Worm (Caenorhabditis elegans): ENCODE data around the gene C18G1.8.

C18G1.8 gene

ce11 chrV:4766501-4766900 is at the start of gene C18G1.8:
TSS of gene C18G1.8 (minus strand) at chrV:4766601.
- no peak for TF ChIP-seq unc-62 (GFP tag; optimal IDR thresholded peaks at IDR 0.05)

DNA sequence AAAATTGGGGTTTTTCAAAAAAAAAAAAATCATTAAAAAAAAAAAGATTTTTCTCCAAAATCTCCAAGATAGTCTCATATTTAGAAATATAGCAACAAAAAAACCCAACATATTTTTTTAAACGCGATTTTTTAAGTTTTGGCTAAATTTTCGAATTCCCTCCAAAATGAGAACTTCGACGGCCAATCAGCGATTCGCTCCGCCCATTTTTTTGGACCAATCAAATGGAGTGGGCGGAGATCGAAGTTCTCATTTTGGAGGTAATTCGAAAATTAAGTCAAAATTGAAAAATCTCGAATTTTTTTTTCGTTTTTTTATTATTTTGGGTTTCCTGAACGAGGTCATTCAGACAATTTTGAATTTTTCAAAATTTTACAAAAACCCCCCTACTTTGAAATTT is 47.4 kb upstream of the C18G1.8 start:
- no peak for TF ChIP-seq unc-62 (GFP tag; optimal IDR thresholded peaks at IDR 0.05)

DNA sequence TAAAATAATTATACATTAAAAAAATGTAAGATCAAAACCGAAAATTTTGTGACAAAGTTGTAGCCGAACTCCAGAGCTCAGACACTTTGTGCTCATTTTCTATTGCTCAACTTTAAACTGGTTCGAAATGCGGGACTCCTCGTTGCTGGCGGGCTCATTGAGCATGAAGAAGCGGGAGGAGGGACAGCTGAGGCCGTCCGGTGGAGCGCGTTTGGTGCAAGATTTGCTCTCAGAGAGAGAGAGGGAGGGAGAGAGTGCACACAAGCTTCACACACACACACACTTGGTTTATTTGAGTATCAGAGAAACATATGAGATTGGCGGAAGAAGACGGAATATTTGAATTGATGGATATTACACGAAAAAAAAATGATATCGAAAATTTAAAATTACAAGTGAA is 44.3 kb upstream of the C18G1.8 start:
- no peak for TF ChIP-seq unc-62 (GFP tag; optimal IDR thresholded peaks at IDR 0.05)

DNA sequence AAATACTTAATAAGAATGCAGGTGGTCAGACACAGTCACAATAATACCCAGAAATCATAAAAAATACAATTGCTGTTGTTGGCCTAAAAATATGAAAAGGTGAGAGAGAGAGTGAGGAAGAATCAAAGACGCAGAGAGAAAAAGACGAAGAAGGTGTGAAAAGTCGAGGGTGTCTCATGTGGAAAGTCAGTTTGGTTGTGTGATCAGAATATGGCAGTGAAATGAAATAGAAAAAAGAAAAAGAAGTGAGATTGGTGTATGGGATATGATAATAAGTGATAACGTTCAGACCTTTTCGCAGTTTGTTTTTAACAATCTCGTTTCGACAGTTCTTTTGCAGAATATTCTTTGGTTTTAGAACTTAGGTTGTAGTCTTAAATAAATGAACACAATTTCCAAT is 40.5 kb upstream of the C18G1.8 start:
- no peak for TF ChIP-seq unc-62 (GFP tag; optimal IDR thresholded peaks at IDR 0.05)

DNA sequence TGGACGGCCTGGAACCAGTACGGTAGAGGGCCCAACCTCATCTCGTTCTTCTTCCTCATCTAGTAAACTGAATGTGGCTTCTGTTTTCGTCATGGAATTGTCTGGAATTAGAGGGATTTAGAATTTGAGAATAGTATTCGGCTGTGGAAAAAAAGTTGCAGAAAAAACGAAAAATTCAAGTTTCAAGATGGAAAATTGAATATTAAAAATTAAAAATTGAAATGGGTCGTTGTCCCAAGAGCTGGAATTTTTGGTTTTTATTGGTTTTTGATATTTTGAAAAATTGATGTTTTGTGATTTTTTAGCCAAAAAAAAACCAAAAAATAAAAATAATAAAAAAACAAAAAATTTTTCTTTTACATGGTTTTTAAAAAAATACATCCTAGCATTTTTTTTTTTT is 39.4 kb upstream of the C18G1.8 start, which contains the start of gene R02F11.3:
R02F11.3 (minus strand) TSS at position 101 of the 400 bp plus-strand sequence.
- no peak for TF ChIP-seq unc-62 (GFP tag; optimal IDR thresholded peaks at IDR 0.05)

DNA sequence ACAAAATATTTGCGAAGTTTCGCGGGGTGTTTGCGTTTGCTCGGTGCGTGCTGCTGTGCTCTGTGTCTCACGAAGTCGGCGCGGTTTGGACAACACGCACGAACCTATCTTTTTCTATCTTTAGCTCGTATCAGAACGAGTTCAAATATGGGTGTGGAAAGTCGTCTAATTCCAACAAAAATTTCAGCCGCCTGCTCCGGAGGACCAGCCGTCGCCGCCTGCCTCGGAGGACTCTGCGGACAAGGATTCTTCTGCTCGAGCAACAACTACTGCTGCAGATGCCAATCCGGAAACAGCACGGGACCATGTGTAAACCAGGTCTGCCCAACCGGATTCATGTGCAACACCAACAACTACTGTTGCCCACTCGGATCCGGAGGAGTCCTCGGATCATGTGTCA is 35.5 kb upstream of the C18G1.8 start:
- no peak for TF ChIP-seq unc-62 (GFP tag; optimal IDR thresholded peaks at IDR 0.05)

DNA sequence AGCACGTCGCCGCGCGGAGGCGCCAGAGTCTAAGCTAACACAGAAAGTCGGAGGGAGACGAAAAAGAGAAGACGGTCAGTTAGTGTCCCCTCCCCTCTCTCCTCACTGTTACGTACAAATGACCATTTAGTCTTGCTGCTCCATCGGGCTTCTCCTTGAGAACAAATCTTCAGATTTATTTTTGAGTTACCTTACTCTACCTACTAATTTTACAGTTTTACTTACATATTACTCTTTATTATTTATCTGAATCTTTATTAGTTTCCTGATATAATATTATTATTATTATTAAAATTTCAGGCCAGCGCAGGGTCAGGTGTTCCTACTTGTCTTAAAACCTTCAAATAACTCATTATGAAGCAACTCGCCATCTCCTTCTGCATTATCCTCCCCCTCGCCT is 34.4 kb upstream of the C18G1.8 start, which contains the start of gene R02F11.1:
R02F11.1 (plus strand) TSS at position 301 of the 400 bp plus-strand sequence.
- TF ChIP-seq unc-62 (GFP tag; optimal IDR thresholded peaks at IDR 0.05) = no peak

DNA sequence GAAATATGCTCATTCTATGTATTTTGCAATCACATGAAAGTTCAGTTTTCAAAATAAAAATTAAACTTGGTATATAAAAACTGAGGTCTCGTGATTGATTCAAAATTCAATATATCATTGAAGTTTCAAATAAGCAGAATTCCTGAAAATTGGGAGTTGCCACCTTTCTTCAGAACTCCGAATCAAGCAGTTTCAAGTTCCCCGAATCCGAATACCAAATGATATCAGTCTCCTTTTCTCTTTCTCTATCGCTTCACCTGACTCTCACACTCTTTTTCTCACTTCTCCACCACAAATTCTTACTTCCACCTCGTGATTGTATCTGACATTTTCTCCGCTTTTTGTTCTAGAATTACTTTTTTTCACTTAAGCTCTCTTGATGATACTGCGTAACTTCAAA is 27.9 kb upstream of the C18G1.8 start, which contains the start of gene R02F11.2:
R02F11.2 (plus strand) TSS at position 292 of the 400 bp plus-strand sequence.
- TF ChIP-seq unc-62 (GFP tag; optimal IDR thresholded peaks at IDR 0.05) = no peak

DNA sequence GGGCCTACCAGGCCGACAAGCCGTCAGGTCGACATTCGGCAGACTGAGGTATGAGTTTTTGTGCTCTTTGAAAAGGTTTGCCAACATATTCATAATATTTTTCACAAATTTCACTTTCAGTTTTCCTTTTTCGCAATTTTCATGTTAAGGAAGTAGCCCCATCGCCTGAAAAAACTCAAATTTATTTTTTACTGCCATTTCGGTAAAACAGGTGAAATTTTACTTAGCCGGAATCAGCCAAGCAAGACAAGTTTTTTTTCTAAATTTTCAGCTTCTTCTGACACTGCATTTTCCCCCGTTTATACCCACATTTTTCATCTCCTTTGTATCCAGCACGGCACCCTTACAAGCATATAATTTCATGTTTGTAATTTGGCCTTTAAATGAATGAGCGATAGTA is 25.2 kb upstream of the C18G1.8 start, which contains the start of gene R02F11.11:
R02F11.11 (plus strand) TSS at position 301 of the 400 bp plus-strand sequence.
- TF ChIP-seq unc-62 (GFP tag; optimal IDR thresholded peaks at IDR 0.05) = no peak

DNA sequence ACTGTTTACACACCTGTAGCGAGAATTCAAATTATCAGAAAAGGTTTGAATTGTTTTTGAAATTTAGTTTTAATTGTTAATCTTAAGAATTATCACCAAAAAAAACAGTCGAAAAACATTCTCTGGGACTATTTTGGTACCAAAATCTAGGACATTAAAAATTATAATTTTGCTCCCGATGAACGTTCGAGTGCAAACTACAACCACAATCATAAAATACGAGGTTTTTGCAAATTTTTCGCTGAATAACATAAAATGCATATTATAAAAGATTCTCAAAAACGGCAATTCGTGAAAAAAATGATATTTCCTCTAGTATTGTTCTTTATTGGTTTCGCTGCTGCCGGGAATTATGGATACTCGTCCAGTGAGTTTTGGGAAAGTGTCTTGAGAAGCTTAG is 24.0 kb upstream of the C18G1.8 start, which contains the start of gene R02F11.12:
R02F11.12 (plus strand) TSS at position 301 of the 400 bp plus-strand sequence.
- no peak for TF ChIP-seq unc-62 (GFP tag; optimal IDR thresholded peaks at IDR 0.05)

DNA sequence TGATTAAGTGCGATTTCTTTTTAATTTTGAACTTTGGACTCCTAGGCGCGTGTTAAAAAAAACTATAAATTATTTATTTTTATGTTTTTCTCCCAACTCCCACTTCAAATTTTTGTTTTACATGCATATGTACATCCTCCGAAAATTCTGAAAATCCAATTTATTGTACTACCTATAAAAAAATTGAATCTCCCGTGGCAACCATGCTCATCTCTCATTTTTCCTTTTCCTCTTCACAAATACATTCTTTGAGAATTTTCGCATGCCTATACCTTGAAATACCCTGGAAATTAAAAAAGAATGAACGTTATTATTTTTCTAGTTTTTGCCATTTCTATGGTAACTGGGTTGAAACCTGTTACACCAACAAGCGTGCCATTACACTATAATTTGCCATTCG is 22.4 kb upstream of the C18G1.8 start, which contains the start of gene R02F11.10:
R02F11.10 (plus strand) TSS at position 301 of the 400 bp plus-strand sequence.
- no peak for TF ChIP-seq unc-62 (GFP tag; optimal IDR thresholded peaks at IDR 0.05)

DNA sequence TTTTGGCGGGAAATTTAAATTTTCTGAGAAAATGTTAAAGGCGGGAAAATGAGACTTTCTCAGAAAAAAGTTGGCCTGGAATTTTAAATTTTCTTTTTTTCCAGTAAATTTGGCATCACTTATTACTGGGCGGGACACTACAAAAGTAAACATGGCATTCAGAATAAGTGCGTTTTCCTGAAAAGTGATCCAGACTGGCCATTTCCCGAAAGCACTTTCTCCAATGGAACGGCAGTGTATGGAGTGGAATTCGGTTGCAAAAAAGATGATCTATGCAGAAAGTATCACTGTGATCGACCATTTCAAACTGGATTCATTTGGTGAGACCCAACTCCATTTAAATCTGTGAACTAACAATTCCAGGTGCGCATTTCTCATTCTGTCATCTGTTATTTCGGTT is 21.4 kb upstream of the C18G1.8 start:
- TF ChIP-seq unc-62 (GFP tag; optimal IDR thresholded peaks at IDR 0.05) = no peak

- TF ChIP-seq unc-62 (GFP tag; optimal IDR thresholded peaks at IDR 0.05) = no peak
These were observed 20.8 kb upstream of the C18G1.8 start, which contains the start of gene R02F11.9 for ce11 chrV:4787166-4787565. TSS of gene R02F11.9 (plus strand) at chrV:4787466.

- TF ChIP-seq unc-62 (GFP tag; optimal IDR thresholded peaks at IDR 0.05) = no peak
These were observed 19.0 kb upstream of the C18G1.8 start, which contains the start of the genes Y60C6A.2 and Y60C6A.3 for ce11 chrV:4785333-4785852. TSS of gene Y60C6A.2 (minus strand) at chrV:4785433. TSS of gene Y60C6A.3 (plus strand) at chrV:4785802.

DNA sequence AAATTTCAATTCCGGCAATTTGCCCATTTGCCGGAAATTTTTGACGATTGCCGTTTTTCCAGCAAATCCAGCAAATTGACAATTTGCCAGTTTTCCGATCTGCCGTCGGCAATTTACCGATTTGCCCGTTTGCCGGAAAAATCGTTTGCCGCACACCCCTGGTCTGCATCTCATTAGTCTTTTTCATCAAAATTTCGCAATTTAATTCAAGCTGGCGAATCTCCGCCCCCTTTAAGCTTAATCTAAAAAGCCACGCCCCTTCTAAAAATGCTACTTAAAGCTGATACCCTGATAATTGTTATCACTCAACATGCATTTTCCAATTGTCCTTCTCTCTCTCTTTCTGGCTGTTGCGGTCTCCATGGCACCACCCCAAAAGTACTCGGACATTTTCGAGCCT is 16.9 kb upstream of the C18G1.8 start, which contains the start of gene Y60C6A.1:
Y60C6A.1 (plus strand) TSS at position 301 of the 400 bp plus-strand sequence.
- TF ChIP-seq unc-62 (GFP tag; optimal IDR thresholded peaks at IDR 0.05) = no peak

ce11 chrV:4777388-4777986 is 11.1 kb upstream of the C18G1.8 start, which contains the start of gene C18G1.1:
TSS of gene C18G1.1 (plus strand) at chrV:4777960.
- no peak for TF ChIP-seq unc-62 (GFP tag; optimal IDR thresholded peaks at IDR 0.05)

DNA sequence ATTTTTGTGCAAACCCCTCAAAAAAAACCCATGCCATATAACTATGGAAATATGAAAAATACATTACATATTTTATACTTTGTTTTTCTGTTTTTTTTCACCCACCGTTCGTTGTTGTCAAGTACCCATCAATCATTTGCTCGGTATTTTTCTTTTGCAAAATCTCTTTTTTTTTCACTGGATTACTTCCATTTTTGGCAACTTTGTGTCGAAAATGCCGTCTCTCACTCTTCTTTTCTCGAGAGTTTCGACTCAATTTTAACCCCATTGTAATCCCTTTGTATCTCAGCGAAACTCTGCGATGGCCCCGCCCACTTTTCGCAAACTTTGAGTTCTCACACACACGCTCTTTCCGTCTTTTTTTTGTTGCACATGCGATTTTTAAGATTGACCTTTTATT is 8.7 kb upstream of the C18G1.8 start:
- no peak for TF ChIP-seq unc-62 (GFP tag; optimal IDR thresholded peaks at IDR 0.05)
